Worm (Caenorhabditis elegans) whole organism, L1 larva: ENCODE data around the gene pgp-4.
A peak's percentile ranks its signal among the peaks of the same experiment; 100 is the strongest.

Experiments
- F16B12.6 ChIP-seq: fragments of 150-350 bp; optimal IDR thresholded peaks from 2 replicates; lab custom pipeline; 2014; ENCODE audit warnings: missing biosample characterization, missing genetic modification characterization
- ama-1 ChIP-seq: fragments of 150-350 bp; optimal IDR thresholded peaks from 2 replicates; lab custom pipeline; 2014
- ceh-82 ChIP-seq, 3 experiments: fragments of 150-350 bp in 1 of 3; sonication (generic microtip) in 2 of 3; optimal IDR thresholded peaks; 2 replicates each; lab custom pipeline; 2014 to 2017; ENCODE audit warnings: missing biosample characterization in 3 of 3, missing genetic modification characterization in 3 of 3
- egl-27 ChIP-seq, 2 experiments: fragments of 150-350 bp in 1 of 2; sonication (generic microtip); optimal IDR thresholded peaks; 3 replicates each; lab custom pipeline; 2017 to 2018; ENCODE audit warnings: missing biosample characterization in 2 of 2, missing genetic modification characterization in 2 of 2, missing genetic modification reagents in 2 of 2
- jun-1 ChIP-seq: fragments of 150-350 bp; optimal IDR thresholded peaks from 2 replicates; lab custom pipeline; 2014; ENCODE audit warnings: missing biosample characterization, missing genetic modification reagents, missing genetic modification characterization
- lin-39 ChIP-seq: fragments of 150-350 bp; optimal IDR thresholded peaks from 2 replicates; lab custom pipeline; 2014; ENCODE audit warnings: missing biosample characterization, missing genetic modification reagents, missing genetic modification characterization
- lsy-2 ChIP-seq, 2 experiments: fragments of 150-350 bp; optimal IDR thresholded peaks; 2 replicates each; lab custom pipeline; 2014; ENCODE audit warnings: missing biosample characterization in 2 of 2, missing genetic modification characterization in 2 of 2
- tbx-2 ChIP-seq: sonication (generic microtip); optimal IDR thresholded peaks from 2 replicates; lab custom pipeline; 2016; ENCODE audit warnings: missing genetic modification characterization, missing compliant biosample characterization
- ztf-11 ChIP-seq, 2 experiments: sonication (generic microtip); optimal IDR thresholded peaks; 2 replicates each; lab custom pipeline; 2016 to 2017; ENCODE audit warnings: missing genetic modification characterization in 2 of 2, missing biosample characterization in 1 of 2, missing compliant biosample characterization in 1 of 2

- TF ChIP-seq ama-1 (no peak), F16B12.6 (peak; percentile 80), jun-1 (tag; lab: Kevin White, UChicago) (no peak), ceh-82 (tag; optimal IDR thresholded peaks at IDR 0.05; lab: Kevin White, UChicago) (peak in 1 of 3 experiments; percentile 24), egl-27 (tag; optimal IDR thresholded peaks at IDR 0.05; lab: Kevin White, UChicago) (no peak), ztf-11 (tag; optimal IDR thresholded peaks at IDR 0.05; lab: Kevin White, UChicago) (no peak), lsy-2 (tag; optimal IDR thresholded peaks at IDR 0.05; lab: Kevin White, UChicago) (peak in 1 of 2 experiments; percentile 54), lin-39 (no peak), tbx-2 (no peak)
Measured at ce11 chrX:11339375-11339924, 18.2 kb upstream of the pgp-4 start, which contains the start of gene aco-1.
